Fruit fly (Drosophila melanogaster) whole organism, embryonic: ENCODE data around the gene CG3091.

Experiments
- Asciz ChIP-seq: fragments of 200-800 bp; sonication (Bioruptor generic); optimal IDR thresholded peaks from 2 replicates; lab custom pipeline; 2017; ENCODE audit warnings: missing biosample characterization, mild to moderate bottlenecking, missing genetic modification characterization, missing genetic modification reagents
- B-H2 ChIP-seq: fragments of 200-800 bp; sonication (Bioruptor generic); optimal IDR thresholded peaks from 2 replicates; lab custom pipeline; 2018; ENCODE audit warnings: missing biosample characterization, mild to moderate bottlenecking, missing genetic modification characterization
- CG11560 ChIP-seq: fragments of 200-800 bp; sonication (Bioruptor generic); IDR thresholded peaks from 3 replicates; pipeline ENCODE4 v1.3.6; 2022; ENCODE audit warnings: missing biosample characterization, missing genetic modification characterization
- CG13894 ChIP-seq: fragments of 200-800 bp; sonication (Bioruptor generic); optimal IDR thresholded peaks from 3 replicates; lab custom pipeline; 2018; ENCODE audit warnings: missing biosample characterization, mild to moderate bottlenecking, missing genetic modification characterization, moderate library complexity
- CG1529 ChIP-seq: fragments of 200-800 bp; sonication (Bioruptor generic); optimal IDR thresholded peaks from 3 replicates; lab custom pipeline; 2018; ENCODE audit warnings: missing biosample characterization, missing genetic modification characterization
- CG17385 ChIP-seq: fragments of 200-800 bp; sonication (Bioruptor generic); optimal IDR thresholded peaks from 3 replicates; lab custom pipeline; 2018; ENCODE audit warnings: missing biosample characterization, mild to moderate bottlenecking, missing genetic modification characterization
- CG17568 ChIP-seq: fragments of 200-800 bp; sonication (Bioruptor generic); optimal IDR thresholded peaks from 2 replicates; lab custom pipeline; 2018; ENCODE audit warnings: missing biosample characterization, mild to moderate bottlenecking, missing genetic modification characterization, moderate library complexity
- CG18011 ChIP-seq: fragments of 200-800 bp; sonication (Bioruptor generic); optimal IDR thresholded peaks from 2 replicates; lab custom pipeline; 2017; ENCODE audit warnings: missing biosample characterization, missing genetic modification characterization, mild to moderate bottlenecking, moderate library complexity, missing genotype
- CG18764 ChIP-seq: fragments of 200-800 bp; sonication (Bioruptor generic); optimal IDR thresholded peaks from 3 replicates; lab custom pipeline; 2016; ENCODE audit warnings: missing biosample characterization, missing genetic modification characterization
- CG30431 ChIP-seq: fragments of 200-800 bp; sonication (Bioruptor generic); optimal IDR thresholded peaks from 2 replicates; lab custom pipeline; 2017; ENCODE audit warnings: missing biosample characterization, missing genetic modification characterization
- CG31365 ChIP-seq: fragments of 200-800 bp; sonication (Bioruptor generic); optimal IDR thresholded peaks from 2 replicates; lab custom pipeline; 2018; ENCODE audit warnings: missing biosample characterization, mild to moderate bottlenecking, missing genetic modification characterization
- CG33557 ChIP-seq: fragments of 200-800 bp; sonication (Bioruptor generic); optimal IDR thresholded peaks from 2 replicates; lab custom pipeline; 2019; ENCODE audit warnings: missing biosample characterization, mild to moderate bottlenecking, missing genetic modification characterization, moderate library complexity
- CG34422 ChIP-seq: fragments of 200-800 bp; sonication (Bioruptor generic); IDR thresholded peaks from 3 replicates; pipeline ENCODE4 v1.3.6; 2022; ENCODE audit warnings: missing biosample characterization, missing genetic modification characterization
- CG4404 ChIP-seq: fragments of 200-800 bp; sonication (Bioruptor generic); IDR thresholded peaks from 2 replicates; pipeline ENCODE4 v1.3.6; 2022; ENCODE audit warnings: missing biosample characterization, missing genetic modification characterization
- CG5180 ChIP-seq: fragments of 200-800 bp; sonication (Bioruptor generic); optimal IDR thresholded peaks from 3 replicates; lab custom pipeline; 2017; ENCODE audit warnings: missing biosample characterization, missing genetic modification characterization, mild to moderate bottlenecking, moderate library complexity, missing genetic modification reagents
- CG7556 ChIP-seq: fragments of 200-800 bp; sonication (Bioruptor generic); optimal IDR thresholded peaks from 2 replicates; lab custom pipeline; 2017; ENCODE audit warnings: missing biosample characterization, mild to moderate bottlenecking, missing genetic modification characterization
- CTCF ChIP-seq: fragments of 200-800 bp; sonication (Bioruptor generic); optimal IDR thresholded peaks from 2 replicates; lab custom pipeline; 2017; ENCODE audit warnings: missing biosample characterization, mild to moderate bottlenecking, missing genetic modification characterization, moderate library complexity
- Camta ChIP-seq: fragments of 200-800 bp; sonication (Bioruptor generic); optimal IDR thresholded peaks from 2 replicates; lab custom pipeline; 2016; ENCODE audit warnings: missing biosample characterization, missing genetic modification characterization
- Dad ChIP-seq: fragments of 200-800 bp; sonication (Bioruptor generic); optimal IDR thresholded peaks from 3 replicates; lab custom pipeline; 2016; ENCODE audit warnings: missing biosample characterization, missing genetic modification characterization
- Dip2 ChIP-seq: fragments of 200-800 bp; sonication (Bioruptor generic); IDR thresholded peaks from 2 replicates; pipeline ENCODE4 v1.3.6; 2022; ENCODE audit warnings: missing biosample characterization, missing genetic modification characterization
- Doc2 ChIP-seq: fragments of 200-800 bp; sonication (Bioruptor generic); IDR thresholded peaks from 2 replicates; pipeline ENCODE4 v1.3.6; 2022; ENCODE audit warnings: missing biosample characterization, missing genetic modification characterization
- E2f1 ChIP-seq: fragments of 200-800 bp; sonication (Bioruptor generic); IDR thresholded peaks from 2 replicates; pipeline ENCODE4 v1.3.6; 2022; ENCODE audit warnings: missing biosample characterization, missing genetic modification characterization
- Fer3 ChIP-seq: fragments of 200-800 bp; sonication (Bioruptor generic); optimal IDR thresholded peaks from 2 replicates; lab custom pipeline; 2018; ENCODE audit warnings: missing biosample characterization, mild to moderate bottlenecking, missing genetic modification characterization, moderate library complexity
- Gug ChIP-seq: fragments of 200-800 bp; sonication (Bioruptor generic); IDR thresholded peaks from 4 replicates; pipeline ENCODE4 v1.3.6; 2022; ENCODE audit warnings: missing biosample characterization, missing genetic modification characterization
- H2.0 ChIP-seq: fragments of 200-800 bp; sonication (Bioruptor generic); IDR thresholded peaks from 2 replicates; pipeline ENCODE4 v1.3.6; 2022; ENCODE audit warnings: missing biosample characterization, missing genetic modification characterization
- Hey ChIP-seq: fragments of 200-800 bp; sonication (Bioruptor generic); optimal IDR thresholded peaks from 3 replicates; lab custom pipeline; 2018; ENCODE audit warnings: missing biosample characterization, mild to moderate bottlenecking, missing genetic modification characterization
- HmgD ChIP-seq: fragments of 200-800 bp; sonication (Bioruptor generic); optimal IDR thresholded peaks from 3 replicates; lab custom pipeline; 2016; ENCODE audit warnings: missing biosample characterization, missing genetic modification characterization
- Myb ChIP-seq: fragments of 200-800 bp; sonication (Bioruptor generic); optimal IDR thresholded peaks from 2 replicates; lab custom pipeline; 2016; ENCODE audit warnings: missing biosample characterization, missing genetic modification characterization
- NK7.1 ChIP-seq: fragments of 200-800 bp; sonication (Bioruptor generic); optimal IDR thresholded peaks from 3 replicates; lab custom pipeline; 2016; ENCODE audit warnings: missing biosample characterization, missing genetic modification characterization
- Oli ChIP-seq: fragments of 200-800 bp; sonication (Bioruptor generic); optimal IDR thresholded peaks from 2 replicates; lab custom pipeline; 2018; ENCODE audit warnings: missing biosample characterization, mild to moderate bottlenecking, missing genetic modification characterization, moderate library complexity
- aop ChIP-seq: fragments of 200-800 bp; sonication (Bioruptor generic); IDR thresholded peaks from 2 replicates; pipeline ENCODE4 v1.3.6; 2022; ENCODE audit warnings: missing biosample characterization, missing genetic modification characterization
- ap ChIP-seq: fragments of 200-800 bp; sonication (Bioruptor generic); IDR thresholded peaks from 2 replicates; pipeline ENCODE4 v1.3.6; 2022; ENCODE audit warnings: missing biosample characterization, missing genetic modification characterization
- ase ChIP-seq: fragments of 200-800 bp; sonication (Bioruptor generic); IDR thresholded peaks from 3 replicates; pipeline ENCODE4 v1.3.6; 2022; ENCODE audit warnings: missing biosample characterization, missing genetic modification characterization
- bsh ChIP-seq, 2 experiments: fragments of 200-800 bp; sonication (Bioruptor generic); optimal IDR thresholded peaks; 2 replicates each; lab custom pipeline; 2017 to 2018; ENCODE audit warnings: mild to moderate bottlenecking in 2 of 2, missing biosample characterization in 2 of 2, missing genetic modification characterization in 2 of 2, moderate library complexity in 1 of 2
- cg ChIP-seq: fragments of 200-800 bp; sonication (Bioruptor generic); optimal IDR thresholded peaks from 3 replicates; lab custom pipeline; 2019; ENCODE audit warnings: missing biosample characterization, mild to moderate bottlenecking, missing genetic modification characterization, moderate library complexity
- chm ChIP-seq: fragments of 200-800 bp; sonication (Bioruptor generic); IDR thresholded peaks from 2 replicates; pipeline ENCODE4 v1.3.6; 2022; ENCODE audit warnings: missing biosample characterization, missing genetic modification characterization
- chn ChIP-seq: fragments of 200-800 bp; sonication (Bioruptor generic); optimal IDR thresholded peaks from 2 replicates; lab custom pipeline; 2016; ENCODE audit warnings: missing biosample characterization, missing genetic modification characterization
- crc ChIP-seq: fragments of 200-800 bp; sonication (Bioruptor generic); optimal IDR thresholded peaks from 2 replicates; lab custom pipeline; 2016; ENCODE audit warnings: missing biosample characterization, missing genetic modification characterization
- fd64A ChIP-seq: fragments of 200-800 bp; sonication (Bioruptor generic); optimal IDR thresholded peaks from 3 replicates; lab custom pipeline; 2018; ENCODE audit warnings: missing biosample characterization, mild to moderate bottlenecking, missing genetic modification characterization
- fd96Cb ChIP-seq: fragments of 200-800 bp; sonication (Bioruptor generic); optimal IDR thresholded peaks from 2 replicates; lab custom pipeline; 2018; ENCODE audit warnings: missing biosample characterization, mild to moderate bottlenecking, missing genetic modification characterization, moderate library complexity
- fru ChIP-seq: fragments of >200 bp; optimal IDR thresholded peaks from 2 replicates; lab custom pipeline; 2017
- mld ChIP-seq: fragments of 200-800 bp; sonication (Bioruptor generic); IDR thresholded peaks from 3 replicates; pipeline ENCODE4 v1.3.6; 2022; ENCODE audit warnings: missing biosample characterization, missing genetic modification characterization; ENCODE audit not compliant: partially characterized antibody
- nmo ChIP-seq: fragments of 200-800 bp; sonication (Bioruptor generic); optimal IDR thresholded peaks from 2 replicates; lab custom pipeline; 2018; ENCODE audit warnings: missing biosample characterization, mild to moderate bottlenecking, missing genetic modification characterization, moderate library complexity
- p53 ChIP-seq: fragments of 200-800 bp; sonication (Bioruptor generic); optimal IDR thresholded peaks from 2 replicates; lab custom pipeline; 2016; ENCODE audit warnings: missing biosample characterization, missing genetic modification characterization
- phol ChIP-seq: fragments of 200-800 bp; sonication (Bioruptor generic); optimal IDR thresholded peaks from 3 replicates; lab custom pipeline; 2018; ENCODE audit warnings: missing biosample characterization, mild to moderate bottlenecking, missing genetic modification characterization, moderate library complexity
- ranshi ChIP-seq: fragments of 200-800 bp; sonication (Bioruptor generic); IDR thresholded peaks from 2 replicates; pipeline ENCODE4 v1.3.6; 2022; ENCODE audit warnings: missing biosample characterization, missing genetic modification characterization
- scrt ChIP-seq: fragments of 200-800 bp; sonication (Bioruptor generic); optimal IDR thresholded peaks from 2 replicates; lab custom pipeline; 2018; ENCODE audit warnings: missing biosample characterization, mild to moderate bottlenecking, missing genetic modification characterization, moderate library complexity
- sim ChIP-seq: fragments of 200-800 bp; sonication (Bioruptor generic); IDR thresholded peaks from 2 replicates; pipeline ENCODE4 v1.3.6; 2022; ENCODE audit warnings: missing biosample characterization, missing genetic modification characterization
- unpg ChIP-seq: fragments of 200-800 bp; sonication (Bioruptor generic); optimal IDR thresholded peaks from 3 replicates; lab custom pipeline; 2018; ENCODE audit warnings: missing biosample characterization, mild to moderate bottlenecking, missing genetic modification characterization, moderate library complexity
- vfl ChIP-seq: fragments of 200-800 bp; sonication (Bioruptor generic); optimal IDR thresholded peaks from 2 replicates; lab custom pipeline; 2016; ENCODE audit warnings: missing biosample characterization, missing genetic modification characterization
- zen ChIP-seq: fragments of 200-800 bp; sonication (Bioruptor generic); optimal IDR thresholded peaks from 3 replicates; lab custom pipeline; 2018; ENCODE audit warnings: missing biosample characterization, mild to moderate bottlenecking, missing genetic modification characterization, moderate library complexity

Gene CG3091

DNA sequence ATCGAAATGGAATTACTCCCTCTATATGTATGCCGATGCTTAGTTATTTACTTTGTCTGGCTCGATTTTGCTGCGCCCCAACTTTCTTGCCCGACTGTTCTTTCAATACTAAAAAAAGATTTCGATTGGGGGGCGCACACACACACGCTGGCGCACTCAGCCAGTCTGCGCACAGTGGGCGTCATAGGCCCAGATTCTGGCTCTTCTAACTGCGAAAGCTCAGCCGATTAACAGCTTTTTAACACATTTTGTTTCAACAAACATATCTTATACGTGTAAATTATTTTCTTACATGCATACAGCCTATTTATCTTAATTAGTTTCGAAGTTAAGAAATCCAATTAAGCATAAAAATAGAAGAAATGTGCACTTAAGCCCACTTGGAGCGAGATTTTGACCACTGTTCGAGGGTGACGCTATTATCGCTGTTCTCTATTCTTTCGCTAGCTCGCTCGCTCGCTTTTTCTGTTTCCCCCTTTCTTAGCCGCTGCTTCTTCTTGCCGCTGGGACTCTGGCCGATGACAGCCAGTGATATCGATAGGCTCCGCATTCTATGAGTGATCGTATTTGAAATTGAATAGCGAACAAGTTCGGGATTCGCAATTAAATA is 31.7 kb downstream of the CG3091 start, which contains the start of gene Vinc (continued):
- TF ChIP-seq scrt, result peak; percentile 87
- TF ChIP-seq NK7.1 (GFP tag; lab: Kevin White, UChicago), result peak; percentile 80
- no peak for TF ChIP-seq CG17568
- peak; percentile 62 for TF ChIP-seq H2.0
- TF ChIP-seq CG34422, result peak; percentile 85
- peak; percentile 69 for TF ChIP-seq fd64A
- peak; percentile 73 for TF ChIP-seq unpg (GFP tag; lab: Kevin White, UChicago)
- TF ChIP-seq phol, result peak; percentile 87
- peak; percentile 70 for TF ChIP-seq CG4404 (GFP tag; lab: Robert Waterston, UW)
- TF ChIP-seq vfl, result peak; percentile 63
- no peak for TF ChIP-seq Doc2
- TF ChIP-seq CG18764 (GFP tag; lab: Kevin White, UChicago), result peak; percentile 78
- TF ChIP-seq CG7556, result peak; percentile 83
- no peak for TF ChIP-seq fru (lab: Kevin White, UChicago)
- TF ChIP-seq CG17385 (GFP tag; lab: Kevin White, UChicago), result peak; percentile 96
- TF ChIP-seq sim (GFP tag; lab: Robert Waterston, UW), result no peak; the same call in 1 of the 2 replicates
- peak; percentile 67 for TF ChIP-seq ap (GFP tag; lab: Robert Waterston, UW)
- TF ChIP-seq Dad (GFP tag; lab: Kevin White, UChicago), result peak; percentile 85
- peak; percentile 74 for TF ChIP-seq CG30431 (GFP tag; lab: Kevin White, UChicago)
- TF ChIP-seq bsh (GFP tag; optimal IDR thresholded peaks at IDR 0.05; lab: Kevin White, UChicago), result peak; percentile 65 to 73
- peak; percentile 58 for TF ChIP-seq Myb
- TF ChIP-seq Camta (GFP tag; lab: Kevin White, UChicago), result peak; percentile 82
- peak; percentile 69 for TF ChIP-seq Gug (GFP tag; lab: Robert Waterston, UW)
- TF ChIP-seq CG1529 (GFP tag; lab: Kevin White, UChicago), result peak; percentile 53
- TF ChIP-seq p53 (GFP tag; lab: Kevin White, UChicago), result peak; percentile 72
- peak; percentile 64; the same call in 2 of the 3 replicates for TF ChIP-seq CG11560 (tag; lab: Robert Waterston, UW)
- no peak for TF ChIP-seq mld
- peak; percentile 52; the same call in 1 of the 2 replicates for TF ChIP-seq chm (GFP tag; lab: Robert Waterston, UW)
- peak; percentile 81 for TF ChIP-seq Oli
- TF ChIP-seq Asciz (GFP tag; lab: Kevin White, UChicago), result no peak
- TF ChIP-seq cg (GFP tag; lab: Kevin White, UChicago), result peak; percentile 71
- peak; percentile 62 for TF ChIP-seq chn (GFP tag; lab: Kevin White, UChicago)
- peak; percentile 80 for TF ChIP-seq CG5180 (GFP tag; lab: Kevin White, UChicago)
- TF ChIP-seq CTCF (GFP tag; lab: Kevin White, UChicago), result peak; percentile 38
- no peak for TF ChIP-seq aop (GFP tag; lab: Robert Waterston, UW)
- TF ChIP-seq CG33557 (GFP tag; lab: Kevin White, UChicago), result peak; percentile 39
- peak; percentile 91 for TF ChIP-seq nmo (GFP tag; lab: Kevin White, UChicago)
- TF ChIP-seq CG13894 (tag; lab: Kevin White, UChicago), result peak; percentile 93
- TF ChIP-seq CG18011 (GFP tag; lab: Kevin White, UChicago), result peak; percentile 53
- peak; percentile 91 for TF ChIP-seq Fer3
- TF ChIP-seq Dip2 (GFP tag; lab: Robert Waterston, UW), result no peak
- peak; percentile 61 for TF ChIP-seq zen
- peak; percentile 79 for TF ChIP-seq crc (GFP tag; lab: Kevin White, UChicago)
- TF ChIP-seq HmgD (GFP tag; lab: Kevin White, UChicago), result peak; percentile 54
- peak; percentile 62 for TF ChIP-seq CG31365 (tag; lab: Kevin White, UChicago)
- TF ChIP-seq ranshi (GFP tag; lab: Robert Waterston, UW), result peak; percentile 84
- 0 out of 3 replicates have a peak, but pooled peaks have one; percentile 55 for TF ChIP-seq ase
- peak; percentile 83 for TF ChIP-seq E2f1 (GFP tag; lab: Robert Waterston, UW)
- TF ChIP-seq B-H2, result peak; percentile 76
- TF ChIP-seq fd96Cb (tag; lab: Kevin White, UChicago), result peak; percentile 85
- TF ChIP-seq Hey, result peak; percentile 52
